Worm (Caenorhabditis elegans) whole organism, L4 larva: Measurements from ENCODE around the gene dml-1.

Source experiments
- arid-1 ChIP-seq: fragments of 200-800 bp; sonication (Bioruptor generic); conservative IDR thresholded peaks from 2 replicates; pipeline ENCODE4 v1.3.6; 2022; ENCODE audit warnings: missing genetic modification reagents, missing genetic modification characterization, missing compliant biosample characterization
- ceh-28 ChIP-seq: fragments of 150-350 bp; optimal IDR thresholded peaks from 2 replicates; lab custom pipeline; 2014; ENCODE audit warnings: missing biosample characterization, missing genetic modification reagents, missing genetic modification characterization
- dve-1 ChIP-seq: sonication (generic microtip); optimal IDR thresholded peaks from 2 replicates; lab custom pipeline; 2017; ENCODE audit warnings: antibody characterized with exemption, mild to moderate bottlenecking, missing genetic modification characterization, missing compliant biosample characterization; ENCODE audit not compliant: insufficient read depth
- mdl-1 ChIP-seq, 2 experiments: fragments of 150-350 bp in 1 of 2; sonication (generic microtip) in 1 of 2; optimal IDR thresholded peaks; 2 replicates each; lab custom pipeline; 2014 to 2017; ENCODE audit warnings: missing biosample characterization in 2 of 2, missing genetic modification characterization in 2 of 2
- sdz-12 ChIP-seq: fragments of 200-800 bp; sonication (Bioruptor generic); optimal IDR thresholded peaks from 2 replicates; lab custom pipeline; 2018; ENCODE audit warnings: mild to moderate bottlenecking, missing genetic modification characterization, missing compliant biosample characterization
- unc-130 ChIP-seq: sonication (generic microtip); optimal IDR thresholded peaks from 2 replicates; lab custom pipeline; 2016; ENCODE audit warnings: missing genetic modification reagents, missing genetic modification characterization, missing compliant biosample characterization

ce11 chrIV:2838308-2838707 lies 48.4 kb upstream of the dml-1 start, which contains the start of gene Y54G2A.7:
- TF ChIP-seq mdl-1 (tag; optimal IDR thresholded peaks at IDR 0.05; lab: Kevin White, UChicago): no peak
- no peak for TF ChIP-seq dve-1 (tag; lab: Kevin White, UChicago)
- no peak for TF ChIP-seq arid-1
- no peak for TF ChIP-seq sdz-12 (GFP tag; lab: Kevin White, UChicago)
- TF ChIP-seq ceh-28 (tag; lab: Kevin White, UChicago): no peak
- TF ChIP-seq unc-130: no peak
